Fruit fly (Drosophila melanogaster): ENCODE measurements around the gene CG45307.
A peak's percentile ranks its signal among the peaks of the same experiment; 100 is the strongest.

CG45307 gene

DNA sequence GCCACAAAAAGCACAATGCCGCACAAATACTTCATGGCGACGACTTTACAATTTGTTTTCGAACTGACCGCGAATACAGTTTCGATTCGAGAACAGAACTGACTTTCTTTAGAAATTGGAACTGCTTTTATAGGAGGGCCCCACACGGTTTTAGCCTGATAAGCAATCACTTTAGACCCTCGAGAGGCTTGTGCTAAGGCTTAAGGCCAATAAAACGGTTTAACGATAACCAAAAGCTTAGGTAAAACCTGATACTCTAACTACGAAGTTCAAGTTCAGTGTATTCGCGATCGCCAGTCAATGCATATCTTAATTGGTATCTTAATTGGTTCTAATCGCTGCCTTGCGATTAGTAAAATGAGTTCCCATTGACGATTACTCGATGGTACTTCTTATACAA, 29.2 kb upstream of the CG45307 start, which contains the start of gene LManVI:
TSS of gene LManVI (minus strand) at position 101 of the 400 bp plus-strand sequence.
- TF ChIP-seq cic (GFP tag; optimal IDR thresholded peaks at IDR 0.05) (no peak), pad (GFP tag; optimal IDR thresholded peaks at IDR 0.05) (no peak), ovo (GFP tag; optimal IDR thresholded peaks at IDR 0.05) (no peak), CG14711 (tag; optimal IDR thresholded peaks at IDR 0.05) (no peak), toe (GFP tag; optimal IDR thresholded peaks at IDR 0.05) (no peak), Clk (GFP tag; optimal IDR thresholded peaks at IDR 0.05) (no peak)

DNA sequence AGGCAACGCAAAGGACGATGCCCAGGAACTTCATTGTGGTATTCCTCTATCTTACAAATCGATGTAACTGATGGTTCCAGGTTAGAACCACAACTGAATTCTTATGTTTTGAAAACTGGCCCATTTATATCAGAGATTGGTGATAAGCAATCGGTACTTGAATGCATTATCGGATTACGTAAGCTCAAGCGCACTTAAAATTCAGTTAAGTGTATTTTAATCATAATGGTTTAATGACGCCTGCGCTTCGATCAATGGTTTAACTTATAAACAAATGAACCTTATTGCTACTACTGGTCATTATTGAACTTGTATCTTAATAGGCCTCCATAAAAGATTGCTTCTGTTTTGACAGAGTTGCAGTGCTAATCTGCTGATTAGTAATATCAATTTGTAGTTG, 24.2 kb upstream of the CG45307 start, which contains the start of gene LManV:
TSS of gene LManV (minus strand) at position 101 of the 400 bp plus-strand sequence.
- TF ChIP-seq cnc (optimal IDR thresholded peaks at IDR 0.05) (no peak), cic (GFP tag; optimal IDR thresholded peaks at IDR 0.05) (peak; percentile 31)

DNA sequence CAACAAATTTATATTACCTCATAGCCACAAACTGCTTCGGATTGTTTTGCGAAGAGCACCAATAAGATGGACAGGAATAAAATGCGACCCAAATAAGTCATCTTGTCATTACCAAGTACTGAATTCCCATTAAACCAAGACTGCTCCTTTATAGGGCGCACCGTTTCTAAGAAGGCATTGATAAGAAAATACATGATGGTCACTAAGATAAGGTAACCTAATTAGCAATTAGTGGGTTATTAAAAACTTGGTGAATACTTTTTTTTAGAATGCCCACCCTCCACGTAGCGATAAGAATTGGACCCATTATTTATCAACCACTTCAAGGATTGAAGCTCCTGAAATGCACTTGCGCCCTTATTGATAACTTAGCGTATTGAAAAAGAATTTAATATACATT, 20.3 kb upstream of the CG45307 start, which contains the start of gene LManIV:
TSS of gene LManIV (minus strand) at position 101 of the 400 bp plus-strand sequence.
- TF ChIP-seq ovo (GFP tag; optimal IDR thresholded peaks at IDR 0.05) (no peak), cic (GFP tag; optimal IDR thresholded peaks at IDR 0.05) (no peak), CG5204 (GFP tag; optimal IDR thresholded peaks at IDR 0.05) (no peak), CG7101 (tag; optimal IDR thresholded peaks at IDR 0.05) (no peak), Mnt (GFP tag; optimal IDR thresholded peaks at IDR 0.05) (no peak), CG11617 (GFP tag; optimal IDR thresholded peaks at IDR 0.05) (no peak), kay (GFP tag; ENCODE audit: borderline replicate concordance) (no peak)

DNA sequence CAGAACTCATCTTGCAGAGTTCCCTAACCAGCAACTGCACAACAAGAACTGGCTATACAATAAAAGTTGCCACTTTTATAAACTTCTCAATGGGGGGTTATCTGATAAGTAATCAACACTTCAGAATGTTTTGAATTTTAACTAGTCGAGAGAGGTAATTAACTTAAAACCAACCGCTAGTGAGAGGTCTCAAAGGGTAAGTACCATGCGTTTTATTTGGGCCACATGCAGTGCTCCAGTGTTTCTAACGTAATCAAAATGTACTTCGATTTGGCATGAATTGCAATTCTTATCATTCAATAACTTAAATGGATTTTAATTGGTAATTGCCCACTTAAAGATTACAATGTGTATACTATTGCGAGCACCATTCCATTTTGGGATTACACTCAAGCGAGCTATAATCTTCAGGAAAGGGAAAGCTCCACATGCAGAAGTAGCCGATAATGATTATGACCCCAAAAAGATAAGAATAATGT, 16.8 kb upstream of the CG45307 start, which contains the start of gene LManIII:
TSS of gene LManIII (minus strand) at position 51 of the 479 bp plus-strand sequence.
- no peak for TF ChIP-seq CG33017 (tag; optimal IDR thresholded peaks at IDR 0.05)
- TF ChIP-seq cic (GFP tag; optimal IDR thresholded peaks at IDR 0.05): peak; percentile 58
- no peak for TF ChIP-seq cnc (optimal IDR thresholded peaks at IDR 0.05)
- TF ChIP-seq Hr96 (GFP tag; optimal IDR thresholded peaks at IDR 0.05): no peak
- peak; percentile 75 for TF ChIP-seq kay (GFP tag; ENCODE audit: borderline replicate concordance)
- TF ChIP-seq bab1 (GFP tag; optimal IDR thresholded peaks at IDR 0.05): no peak

DNA sequence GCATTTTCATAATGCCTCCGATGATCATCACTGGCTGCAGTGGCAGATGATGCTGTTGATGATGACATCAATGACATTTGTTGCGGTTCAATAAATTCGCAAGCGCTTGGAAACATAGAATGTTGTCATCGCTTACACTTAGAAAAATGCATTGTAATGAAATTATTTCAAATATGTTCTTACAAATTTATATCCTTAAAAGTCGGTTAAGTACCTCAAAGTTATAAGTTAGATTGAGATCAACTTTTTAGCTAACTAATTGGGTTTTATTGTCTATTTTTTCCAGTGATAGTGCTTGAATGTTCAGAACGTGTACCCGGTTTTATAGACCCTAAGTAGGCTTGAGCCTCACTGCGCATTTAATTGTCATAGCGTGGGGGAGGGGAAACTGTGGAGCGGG, 10.9 kb upstream of the CG45307 start:
- TF ChIP-seq Hr96 (GFP tag; optimal IDR thresholded peaks at IDR 0.05): no peak
- TF ChIP-seq CG11617 (GFP tag; optimal IDR thresholded peaks at IDR 0.05): no peak

DNA sequence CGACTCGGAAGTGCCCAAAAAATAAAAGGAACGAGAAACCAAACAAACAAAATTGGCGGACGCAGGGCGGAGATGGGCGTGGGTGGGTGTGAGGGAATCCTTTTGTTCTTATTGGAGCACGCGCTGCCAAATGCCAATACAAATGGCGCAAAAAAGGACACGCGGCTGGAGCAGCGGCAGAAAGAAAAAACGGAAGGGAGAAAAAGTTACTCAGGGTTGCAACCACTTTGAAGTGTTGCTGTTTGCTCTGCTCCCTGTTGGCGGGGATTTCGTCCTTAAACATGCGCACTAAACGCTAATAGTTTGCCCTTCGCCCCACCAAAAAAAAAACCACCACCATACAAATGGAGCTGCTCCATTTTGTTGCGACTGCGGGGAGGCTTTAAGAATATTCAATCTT, 4.4 kb downstream of the CG45307 start:
- TF ChIP-seq CG7045 (GFP tag; optimal IDR thresholded peaks at IDR 0.05) (no peak), Mnt (GFP tag; optimal IDR thresholded peaks at IDR 0.05) (no peak), CG5204 (GFP tag; optimal IDR thresholded peaks at IDR 0.05) (no peak), Hr96 (GFP tag; optimal IDR thresholded peaks at IDR 0.05) (no peak), cnc (optimal IDR thresholded peaks at IDR 0.05) (no peak), CG12768 (GFP tag; optimal IDR thresholded peaks at IDR 0.05) (no peak)

DNA sequence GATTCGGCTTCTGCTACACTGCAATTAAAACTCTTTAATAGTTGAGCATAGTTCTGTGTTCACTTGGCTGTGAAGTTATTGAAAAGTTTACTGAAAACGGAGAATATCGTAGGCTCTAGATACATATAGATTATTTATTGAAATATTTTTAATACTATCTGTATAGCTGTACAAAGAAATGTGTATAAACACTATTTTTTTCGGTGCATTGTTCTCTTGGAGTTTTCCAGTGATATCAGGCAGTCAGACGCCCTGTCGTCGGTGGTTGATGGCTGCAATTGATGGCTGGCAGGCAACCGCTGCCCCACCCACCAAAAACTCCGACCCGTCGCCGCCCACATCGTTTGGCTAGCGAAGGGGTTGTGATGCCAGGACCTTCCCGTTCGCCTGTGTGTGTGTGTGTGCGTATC, 5.6 kb downstream of the CG45307 start:
- no peak for TF ChIP-seq Hr96 (GFP tag; optimal IDR thresholded peaks at IDR 0.05)
- no peak for TF ChIP-seq cnc (optimal IDR thresholded peaks at IDR 0.05)
- TF ChIP-seq pad (GFP tag; optimal IDR thresholded peaks at IDR 0.05): no peak
- no peak for TF ChIP-seq cic (GFP tag; optimal IDR thresholded peaks at IDR 0.05)
- no peak for TF ChIP-seq CG5204 (GFP tag; optimal IDR thresholded peaks at IDR 0.05)
- no peak for TF ChIP-seq CG11617 (GFP tag; optimal IDR thresholded peaks at IDR 0.05)
- no peak for TF ChIP-seq CG7045 (GFP tag; optimal IDR thresholded peaks at IDR 0.05)
- TF ChIP-seq kay (GFP tag; ENCODE audit: borderline replicate concordance): no peak
- TF ChIP-seq CG7101 (tag; optimal IDR thresholded peaks at IDR 0.05): no peak
- no peak for TF ChIP-seq bab1 (GFP tag; optimal IDR thresholded peaks at IDR 0.05)
- TF ChIP-seq CG33017 (tag; optimal IDR thresholded peaks at IDR 0.05): no peak
- no peak for TF ChIP-seq CG14711 (tag; optimal IDR thresholded peaks at IDR 0.05)
- TF ChIP-seq Crg-1 (GFP tag; optimal IDR thresholded peaks at IDR 0.05): no peak
- no peak for TF ChIP-seq CG1620 (GFP tag; optimal IDR thresholded peaks at IDR 0.05)
- no peak for TF ChIP-seq tj (GFP tag; optimal IDR thresholded peaks at IDR 0.05)

DNA sequence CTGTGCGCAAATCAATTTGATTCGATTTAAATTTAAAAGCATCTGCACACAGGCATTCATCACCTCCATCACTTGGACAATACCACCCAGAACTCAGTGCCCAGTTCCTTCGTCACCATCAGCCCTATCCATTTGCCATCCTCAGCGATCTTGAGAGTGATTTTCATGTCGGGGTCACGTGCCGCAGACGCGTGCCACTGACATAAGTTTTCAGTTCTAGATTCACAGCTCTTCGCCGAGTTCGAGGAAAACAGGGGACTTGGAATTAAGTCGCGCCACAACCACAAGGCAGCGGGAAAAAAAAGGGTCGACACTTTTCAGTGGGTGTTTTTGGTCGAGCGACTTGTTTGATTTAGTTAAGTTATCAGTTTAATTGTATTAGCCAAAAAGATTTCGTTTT, 8.8 kb downstream of the CG45307 start:
- TF ChIP-seq CG33017 (tag; optimal IDR thresholded peaks at IDR 0.05): no peak
- TF ChIP-seq Mnt (GFP tag; optimal IDR thresholded peaks at IDR 0.05): no peak
- no peak for TF ChIP-seq CG7101 (tag; optimal IDR thresholded peaks at IDR 0.05)
- no peak for TF ChIP-seq CG5204 (GFP tag; optimal IDR thresholded peaks at IDR 0.05)
- no peak for TF ChIP-seq CG1620 (GFP tag; optimal IDR thresholded peaks at IDR 0.05)
- no peak for TF ChIP-seq pad (GFP tag; optimal IDR thresholded peaks at IDR 0.05)
- TF ChIP-seq cic (GFP tag; optimal IDR thresholded peaks at IDR 0.05): no peak
- TF ChIP-seq cnc (optimal IDR thresholded peaks at IDR 0.05): no peak
- TF ChIP-seq toe (GFP tag; optimal IDR thresholded peaks at IDR 0.05): no peak
- TF ChIP-seq Hr96 (GFP tag; optimal IDR thresholded peaks at IDR 0.05): no peak
- TF ChIP-seq ovo (GFP tag; optimal IDR thresholded peaks at IDR 0.05): no peak
- TF ChIP-seq Clk (GFP tag; optimal IDR thresholded peaks at IDR 0.05): no peak
- TF ChIP-seq CG7045 (GFP tag; optimal IDR thresholded peaks at IDR 0.05): no peak
- TF ChIP-seq Crg-1 (GFP tag; optimal IDR thresholded peaks at IDR 0.05): no peak
- no peak for TF ChIP-seq kay (GFP tag; ENCODE audit: borderline replicate concordance)
- no peak for TF ChIP-seq CG11617 (GFP tag; optimal IDR thresholded peaks at IDR 0.05)
- TF ChIP-seq CG14711 (tag; optimal IDR thresholded peaks at IDR 0.05): no peak
- no peak for TF ChIP-seq CG12768 (GFP tag; optimal IDR thresholded peaks at IDR 0.05)
- TF ChIP-seq bab1 (GFP tag; optimal IDR thresholded peaks at IDR 0.05): no peak
